Worm (Caenorhabditis elegans): ENCODE data around the gene lys-4.

- TF ChIP-seq lin-13 (GFP tag; optimal IDR thresholded peaks at IDR 0.05): no peak
- no peak for TF ChIP-seq unc-62 (GFP tag; optimal IDR thresholded peaks at IDR 0.05)
- no peak for TF ChIP-seq ceh-82 (tag; optimal IDR thresholded peaks at IDR 0.05)
These were observed 20.9 kb upstream of the lys-4 start, which contains the start of gene prx-2 for ce11 chrIV:11643829-11644228.

All from whole organism, L1 larva.